Worm (Caenorhabditis elegans) whole organism, L3 larva: Measurements from ENCODE around the gene F12A10.9.

ENCODE experiments used
- aly-2 ChIP-seq: fragments of 150-350 bp; optimal IDR thresholded peaks from 2 replicates; lab custom pipeline; 2014; ENCODE audit warnings: missing biosample characterization, missing genetic modification characterization
- ama-1 ChIP-seq: fragments of 150-350 bp; optimal IDR thresholded peaks from 2 replicates; lab custom pipeline; 2018
- ceh-28 ChIP-seq: fragments of 150-350 bp; optimal IDR thresholded peaks from 2 replicates; lab custom pipeline; 2014; ENCODE audit warnings: missing biosample characterization, missing genetic modification reagents, missing genetic modification characterization
- ceh-82 ChIP-seq: fragments of 150-350 bp; optimal IDR thresholded peaks from 2 replicates; lab custom pipeline; 2014; ENCODE audit warnings: missing biosample characterization, missing genetic modification characterization
- egl-5 ChIP-seq: fragments of 150-350 bp; optimal IDR thresholded peaks from 2 replicates; lab custom pipeline; 2017; ENCODE audit warnings: missing biosample characterization, missing genetic modification reagents, missing genetic modification characterization, inconsistent platforms
- elt-2 ChIP-seq: sonication (generic microtip); optimal IDR thresholded peaks from 2 replicates; lab custom pipeline; 2016; ENCODE audit warnings: missing genetic modification reagents, mild to moderate bottlenecking, missing genetic modification characterization, missing compliant biosample characterization
- eor-1 ChIP-seq, 2 experiments: fragments of 150-350 bp; optimal IDR thresholded peaks; 2 replicates each; lab custom pipeline; 2014 to 2018; ENCODE audit warnings: missing biosample characterization in 2 of 2, missing genetic modification characterization in 2 of 2
- fkh-10 ChIP-seq: sonication (generic microtip); optimal IDR thresholded peaks from 2 replicates; lab custom pipeline; 2017; ENCODE audit warnings: missing biosample characterization, missing genetic modification reagents, missing genetic modification characterization
- fkh-2 ChIP-seq: fragments of 150-350 bp; optimal IDR thresholded peaks from 2 replicates; lab custom pipeline; 2014; ENCODE audit warnings: missing biosample characterization, missing genetic modification reagents, missing genetic modification characterization
- fos-1 ChIP-seq: fragments of 150-350 bp; optimal IDR thresholded peaks from 2 replicates; lab custom pipeline; 2014; ENCODE audit warnings: missing biosample characterization, missing genetic modification characterization
- hmg-11 ChIP-seq: sonication (generic microtip); optimal IDR thresholded peaks from 2 replicates; lab custom pipeline; 2016; ENCODE audit warnings: missing genetic modification characterization, missing compliant biosample characterization
- jun-1 ChIP-seq: fragments of 150-350 bp; optimal IDR thresholded peaks from 2 replicates; lab custom pipeline; 2014; ENCODE audit warnings: missing biosample characterization, missing genetic modification reagents, missing genetic modification characterization
- lin-39 ChIP-seq: fragments of 150-350 bp; optimal IDR thresholded peaks from 2 replicates; lab custom pipeline; 2018; ENCODE audit warnings: missing biosample characterization, missing genetic modification reagents, missing genetic modification characterization
- mdl-1 ChIP-seq: fragments of 150-350 bp; optimal IDR thresholded peaks from 2 replicates; lab custom pipeline; 2014; ENCODE audit warnings: missing biosample characterization, missing genetic modification characterization
- mml-1 ChIP-seq: fragments of 150-350 bp; sonication (generic microtip); optimal IDR thresholded peaks from 3 replicates; lab custom pipeline; 2014; ENCODE audit warnings: missing biosample characterization, missing genetic modification characterization
- nhr-11 ChIP-seq: fragments of 150-350 bp; optimal IDR thresholded peaks from 2 replicates; lab custom pipeline; 2014; ENCODE audit warnings: missing biosample characterization, missing genetic modification characterization
- nhr-12 ChIP-seq: fragments of 150-350 bp; optimal IDR thresholded peaks from 2 replicates; lab custom pipeline; 2014; ENCODE audit warnings: missing biosample characterization, missing genetic modification characterization
- nhr-23 ChIP-seq: fragments of 150-350 bp; optimal IDR thresholded peaks from 2 replicates; lab custom pipeline; 2014; ENCODE audit warnings: missing biosample characterization, missing genetic modification reagents, missing genetic modification characterization
- nhr-237 ChIP-seq: fragments of 150-350 bp; optimal IDR thresholded peaks from 2 replicates; lab custom pipeline; 2014; ENCODE audit warnings: missing biosample characterization, missing genetic modification characterization
- nhr-25 ChIP-seq: sonication (generic microtip); optimal IDR thresholded peaks from 2 replicates; lab custom pipeline; 2017; ENCODE audit warnings: missing biosample characterization, missing genetic modification characterization
- nhr-28 ChIP-seq: fragments of 150-350 bp; optimal IDR thresholded peaks from 2 replicates; lab custom pipeline; 2014; ENCODE audit warnings: missing biosample characterization, missing genetic modification characterization
- nhr-43 ChIP-seq: sonication (generic microtip); optimal IDR thresholded peaks from 2 replicates; lab custom pipeline; 2016; ENCODE audit warnings: mild to moderate bottlenecking, missing genetic modification characterization, missing compliant biosample characterization; ENCODE audit not compliant: poor library complexity, severe bottlenecking
- nhr-67 ChIP-seq: fragments of 150-350 bp; optimal IDR thresholded peaks from 2 replicates; lab custom pipeline; 2014; ENCODE audit warnings: missing biosample characterization, missing genetic modification characterization
- nhr-76 ChIP-seq: fragments of 150-350 bp; sonication (generic microtip); optimal IDR thresholded peaks from 5 replicates; lab custom pipeline; 2014; ENCODE audit warnings: missing biosample characterization, missing genetic modification characterization
- nhr-77 ChIP-seq: fragments of 150-350 bp; optimal IDR thresholded peaks from 2 replicates; lab custom pipeline; 2014; ENCODE audit warnings: missing biosample characterization, missing genetic modification characterization
- pha-4 ChIP-seq: fragments of 150-350 bp; optimal IDR thresholded peaks from 2 replicates; lab custom pipeline; 2014; ENCODE audit warnings: missing biosample characterization, missing genetic modification reagents, missing genetic modification characterization
- pqm-1 ChIP-seq: fragments of 150-350 bp; optimal IDR thresholded peaks from 2 replicates; lab custom pipeline; 2017; ENCODE audit warnings: missing biosample characterization, missing genetic modification characterization, inconsistent platforms
- sea-2 ChIP-seq: fragments of 150-350 bp; sonication (generic microtip); optimal IDR thresholded peaks from 4 replicates; lab custom pipeline; 2014; ENCODE audit warnings: missing biosample characterization, missing genetic modification reagents, missing genetic modification characterization
- skn-1 ChIP-seq: fragments of 150-350 bp; optimal IDR thresholded peaks from 2 replicates; lab custom pipeline; 2014; ENCODE audit warnings: missing biosample characterization, missing genetic modification characterization
- tbx-2 ChIP-seq: sonication (generic microtip); optimal IDR thresholded peaks from 2 replicates; lab custom pipeline; 2016; ENCODE audit warnings: mild to moderate bottlenecking, missing genetic modification characterization, missing compliant biosample characterization
- unc-39 ChIP-seq: sonication (generic microtip); optimal IDR thresholded peaks from 4 replicates; lab custom pipeline; 2017; ENCODE audit warnings: missing biosample characterization, missing genetic modification characterization
- unc-62 ChIP-seq: fragments of 150-350 bp; sonication (generic microtip); optimal IDR thresholded peaks from 4 replicates; lab custom pipeline; 2014; ENCODE audit warnings: missing biosample characterization, missing genetic modification reagents, missing genetic modification characterization
- zag-1 ChIP-seq: fragments of 150-350 bp; optimal IDR thresholded peaks from 2 replicates; lab custom pipeline; 2014; ENCODE audit warnings: missing biosample characterization, missing genetic modification characterization
- ztf-4 ChIP-seq: fragments of 150-350 bp; optimal IDR thresholded peaks from 2 replicates; lab custom pipeline; 2014; ENCODE audit warnings: missing biosample characterization, missing genetic modification characterization

F12A10.9 gene

ce11 chrII:5498156-5498739, at the start of gene F12A10.9, which contains the start of gene suex-1:
F12A10.9 (plus strand) TSS chrII:5498689.
suex-1 (minus strand) TSS chrII:5498256.
- TF ChIP-seq fkh-2 (tag; lab: Kevin White, UChicago) (no peak), ztf-4 (tag; lab: Kevin White, UChicago) (no peak), nhr-11 (tag; lab: Kevin White, UChicago) (no peak), mdl-1 (tag; lab: Kevin White, UChicago) (no peak), nhr-43 (no peak), nhr-12 (tag; lab: Kevin White, UChicago) (no peak), nhr-76 (no peak), fkh-10 (GFP tag; lab: Kevin White, UChicago) (no peak)

- TF ChIP-seq egl-5, result peak; percentile 84
- TF ChIP-seq nhr-28 (tag; lab: Kevin White, UChicago), result no peak
- TF ChIP-seq, all 47 proteins: peak for 1
Measured at ce11 chrII:5449219-5449618, 49.3 kb upstream of the F12A10.9 start.

ce11 chrII:5449620-5450019, 48.9 kb upstream of the F12A10.9 start:
- TF ChIP-seq lin-39 (no peak), nhr-25 (peak; percentile 18), unc-39 (tag; lab: Kevin White, UChicago) (no peak), ama-1 (lab: Kevin White, UChicago) (no peak), nhr-237 (tag; lab: Kevin White, UChicago) (no peak), jun-1 (tag; lab: Kevin White, UChicago) (no peak), nhr-28 (tag; lab: Kevin White, UChicago) (no peak)

ce11 chrII:5451278-5451677, 47.2 kb upstream of the F12A10.9 start:
- TF ChIP-seq mdl-1 (tag; lab: Kevin White, UChicago), result no peak
- no peak for TF ChIP-seq unc-39 (tag; lab: Kevin White, UChicago)
- TF ChIP-seq fkh-2 (tag; lab: Kevin White, UChicago), result no peak
- no peak for TF ChIP-seq mml-1 (tag; lab: Kevin White, UChicago)
- no peak for TF ChIP-seq skn-1
- no peak for TF ChIP-seq eor-1 (tag; optimal IDR thresholded peaks at IDR 0.05; lab: Kevin White, UChicago)
- no peak for TF ChIP-seq egl-5
- TF ChIP-seq ama-1 (lab: Kevin White, UChicago), result no peak
- TF ChIP-seq nhr-43, result no peak

- TF ChIP-seq nhr-77 (tag; lab: Kevin White, UChicago) (no peak), hmg-11 (tag; lab: Kevin White, UChicago) (no peak), pqm-1 (tag; lab: Kevin White, UChicago) (no peak), nhr-23 (tag; lab: Kevin White, UChicago) (peak; percentile 1), zag-1 (no peak), nhr-25 (no peak)
Measured at ce11 chrII:5453547-5453946, 44.9 kb upstream of the F12A10.9 start, which contains the start of gene dhs-5. dhs-5 (plus strand) TSS chrII:5453847.

ce11 chrII:5455650-5456355, 42.7 kb upstream of the F12A10.9 start, which contains the start of gene daz-1:
daz-1 (plus strand) TSS chrII:5456305.
- no peak for TF ChIP-seq unc-39 (tag; lab: Kevin White, UChicago)
- no peak for TF ChIP-seq sea-2 (GFP tag; lab: Kevin White, UChicago)
- TF ChIP-seq ceh-82, result no peak
- TF ChIP-seq mml-1 (tag; lab: Kevin White, UChicago), result no peak
- TF ChIP-seq nhr-237 (tag; lab: Kevin White, UChicago), result no peak
- no peak for TF ChIP-seq ceh-28 (tag; lab: Kevin White, UChicago)
- TF ChIP-seq nhr-67, result no peak
- TF ChIP-seq nhr-28 (tag; lab: Kevin White, UChicago), result no peak
- TF ChIP-seq tbx-2 (tag; lab: Kevin White, UChicago), result no peak
- no peak for TF ChIP-seq elt-2 (tag; lab: Kevin White, UChicago)
- TF ChIP-seq fkh-2 (tag; lab: Kevin White, UChicago), result no peak
- no peak for TF ChIP-seq pha-4 (tag; lab: Kevin White, UChicago)
- TF ChIP-seq nhr-25, result no peak
- no peak for TF ChIP-seq nhr-76
- no peak for TF ChIP-seq nhr-23 (tag; lab: Kevin White, UChicago)
- no peak for TF ChIP-seq ama-1 (lab: Kevin White, UChicago)
- TF ChIP-seq unc-62 (GFP tag; lab: Kevin White, UChicago), result no peak
- no peak for TF ChIP-seq egl-5
- TF ChIP-seq aly-2, result no peak
- no peak for TF ChIP-seq fos-1
